Fruit fly (Drosophila melanogaster) whole organism, embryonic: ENCODE measurements around the gene Sodq.
A peak's percentile ranks its signal among the peaks of the same experiment; 100 is the strongest.

Experiments
- B-H1 ChIP-seq: fragments of 200-800 bp; sonication (Bioruptor generic); IDR thresholded peaks from 3 replicates; pipeline ENCODE4 v1.3.6; 2022; ENCODE audit warnings: missing biosample characterization, missing genetic modification characterization
- BEAF-32 ChIP-seq: fragments of 200-800 bp; sonication (Bioruptor generic); optimal IDR thresholded peaks from 3 replicates; lab custom pipeline; 2017; ENCODE audit warnings: missing biosample characterization, missing genetic modification characterization, mild to moderate bottlenecking, moderate library complexity, missing genetic modification reagents
- Blimp-1 ChIP-seq: fragments of 200-800 bp; sonication (Bioruptor generic); optimal IDR thresholded peaks from 3 replicates; lab custom pipeline; 2018; ENCODE audit warnings: missing biosample characterization, missing genetic modification characterization, mild to moderate bottlenecking, moderate library complexity, missing genetic modification reagents
- CG10267 ChIP-seq: fragments of 200-800 bp; sonication (Bioruptor generic); optimal IDR thresholded peaks from 2 replicates; lab custom pipeline; 2018; ENCODE audit warnings: missing biosample characterization, mild to moderate bottlenecking, missing genetic modification characterization, moderate library complexity
- CG10274 ChIP-seq: fragments of 200-800 bp; sonication (Bioruptor generic); optimal IDR thresholded peaks from 3 replicates; lab custom pipeline; 2017; ENCODE audit warnings: missing biosample characterization, mild to moderate bottlenecking, missing genetic modification characterization
- CG10431 ChIP-seq: fragments of 200-800 bp; sonication (Bioruptor generic); optimal IDR thresholded peaks from 3 replicates; lab custom pipeline; 2018; ENCODE audit warnings: missing biosample characterization, mild to moderate bottlenecking, missing genetic modification characterization
- CG11085 ChIP-seq: fragments of 200-800 bp; sonication (Bioruptor generic); IDR thresholded peaks from 2 replicates; pipeline ENCODE4 v1.3.6; 2022; ENCODE audit warnings: missing biosample characterization, missing genetic modification characterization
- CG12104 ChIP-seq: fragments of 200-800 bp; sonication (Bioruptor generic); optimal IDR thresholded peaks from 3 replicates; lab custom pipeline; 2016; ENCODE audit warnings: missing biosample characterization, missing genetic modification characterization
- CG13287 ChIP-seq: fragments of 200-800 bp; sonication (Bioruptor generic); IDR thresholded peaks from 2 replicates; pipeline ENCODE4 v1.3.6; 2022; ENCODE audit warnings: missing biosample characterization, missing genetic modification characterization; ENCODE audit not compliant: partially characterized antibody
- CG15011 ChIP-seq: fragments of 200-800 bp; sonication (Bioruptor generic); optimal IDR thresholded peaks from 3 replicates; lab custom pipeline; 2018; ENCODE audit warnings: missing biosample characterization, mild to moderate bottlenecking, missing genetic modification characterization
- CG15269 ChIP-seq: fragments of 200-800 bp; sonication (Bioruptor generic); optimal IDR thresholded peaks from 2 replicates; lab custom pipeline; 2018; ENCODE audit warnings: missing biosample characterization, mild to moderate bottlenecking, missing genetic modification characterization, moderate library complexity
- CG1603 ChIP-seq: fragments of 200-800 bp; sonication (Bioruptor generic); optimal IDR thresholded peaks from 2 replicates; lab custom pipeline; 2019; ENCODE audit warnings: missing biosample characterization, mild to moderate bottlenecking, missing genetic modification characterization, moderate library complexity
- CG17802 ChIP-seq: fragments of 200-800 bp; sonication (Bioruptor generic); optimal IDR thresholded peaks from 2 replicates; lab custom pipeline; 2018; ENCODE audit warnings: missing biosample characterization, mild to moderate bottlenecking, missing genetic modification characterization, moderate library complexity
- CG1792 ChIP-seq: fragments of 200-800 bp; sonication (Bioruptor generic); optimal IDR thresholded peaks from 2 replicates; lab custom pipeline; 2016; ENCODE audit warnings: missing biosample characterization, missing genetic modification characterization
- CG1832 ChIP-seq: fragments of 200-800 bp; sonication (Bioruptor generic); optimal IDR thresholded peaks from 2 replicates; lab custom pipeline; 2017; ENCODE audit warnings: missing biosample characterization, mild to moderate bottlenecking, missing genetic modification characterization, inconsistent platforms
- CG3847 ChIP-seq: fragments of 200-800 bp; sonication (Bioruptor generic); IDR thresholded peaks from 2 replicates; pipeline ENCODE4 v1.3.6; 2022; ENCODE audit warnings: missing biosample characterization, missing genetic modification characterization
- CG4730 ChIP-seq: fragments of 200-800 bp; sonication (Bioruptor generic); IDR thresholded peaks from 2 replicates; pipeline ENCODE4 v1.3.6; 2022; ENCODE audit warnings: missing biosample characterization, missing genetic modification characterization
- CG5180 ChIP-seq: fragments of 200-800 bp; sonication (Bioruptor generic); optimal IDR thresholded peaks from 3 replicates; lab custom pipeline; 2017; ENCODE audit warnings: missing biosample characterization, missing genetic modification characterization, mild to moderate bottlenecking, moderate library complexity, missing genetic modification reagents
- CG8478 ChIP-seq: fragments of >200 bp; optimal IDR thresholded peaks from 2 replicates; lab custom pipeline; 2018
- Camta ChIP-seq: fragments of 200-800 bp; sonication (Bioruptor generic); optimal IDR thresholded peaks from 2 replicates; lab custom pipeline; 2016; ENCODE audit warnings: missing biosample characterization, missing genetic modification characterization
- Deaf1 ChIP-seq: fragments of 200-800 bp; optimal IDR thresholded peaks from 3 replicates; lab custom pipeline; 2019; ENCODE audit warnings: missing biosample characterization, mild to moderate bottlenecking, missing genetic modification characterization, moderate library complexity
- Dfd ChIP-seq, 2 experiments: fragments of >200 bp; optimal IDR thresholded peaks; 2 replicates each; lab custom pipeline; 2017; ENCODE audit warnings: missing biosample characterization in 2 of 2, missing genetic modification characterization in 2 of 2
- E2f1 ChIP-seq: fragments of 200-800 bp; sonication (Bioruptor generic); IDR thresholded peaks from 2 replicates; pipeline ENCODE4 v1.3.6; 2022; ENCODE audit warnings: missing biosample characterization, missing genetic modification characterization
- NfI ChIP-seq: fragments of 200-800 bp; sonication (Bioruptor generic); optimal IDR thresholded peaks from 3 replicates; lab custom pipeline; 2018; ENCODE audit warnings: missing biosample characterization, mild to moderate bottlenecking, missing genetic modification characterization, moderate library complexity
- Ptx1 ChIP-seq: fragments of 200-800 bp; sonication (Bioruptor generic); IDR thresholded peaks from 2 replicates; pipeline ENCODE4 v1.3.6; 2022; ENCODE audit warnings: missing biosample characterization, missing genetic modification characterization
- Sin3A ChIP-seq: fragments of >200 bp; optimal IDR thresholded peaks from 2 replicates; lab custom pipeline; 2018
- Six4 ChIP-seq: fragments of 200-800 bp; sonication (Bioruptor generic); optimal IDR thresholded peaks from 2 replicates; lab custom pipeline; 2016; ENCODE audit warnings: missing biosample characterization, missing genetic modification characterization
- Stat92E ChIP-seq, 3 experiments: fragments of >200 bp in 2 of 3; fragments of 200-800 bp in 1 of 3; sonication (Bioruptor generic) in 1 of 3; optimal IDR thresholded peaks; 2 replicates each; lab custom pipeline; 2017 to 2019; ENCODE audit warnings: missing biosample characterization in 3 of 3, missing genetic modification characterization in 3 of 3, mild to moderate bottlenecking in 1 of 3, moderate library complexity in 1 of 3
- Tbp ChIP-seq: fragments of >200 bp; optimal IDR thresholded peaks from 2 replicates; lab custom pipeline; 2018; ENCODE audit warnings: missing biosample characterization, missing genetic modification characterization
- Xbp1 ChIP-seq: fragments of 200-800 bp; sonication (Bioruptor generic); optimal IDR thresholded peaks from 3 replicates; lab custom pipeline; 2016; ENCODE audit warnings: missing biosample characterization, mild to moderate bottlenecking, missing genetic modification characterization
- abd-A ChIP-seq: fragments of 200-800 bp; sonication (Bioruptor generic); optimal IDR thresholded peaks from 3 replicates; lab custom pipeline; 2019; ENCODE audit warnings: missing biosample characterization, mild to moderate bottlenecking, missing genetic modification characterization, moderate library complexity
- ap ChIP-seq: fragments of 200-800 bp; sonication (Bioruptor generic); IDR thresholded peaks from 2 replicates; pipeline ENCODE4 v1.3.6; 2022; ENCODE audit warnings: missing biosample characterization, missing genetic modification characterization
- ara ChIP-seq: fragments of 200-800 bp; sonication (Bioruptor generic); IDR thresholded peaks from 2 replicates; pipeline ENCODE4 v1.3.6; 2022; ENCODE audit warnings: missing biosample characterization, missing genetic modification characterization
- caup ChIP-seq: fragments of 200-800 bp; sonication (Bioruptor generic); optimal IDR thresholded peaks from 3 replicates; lab custom pipeline; 2017; ENCODE audit warnings: missing biosample characterization, mild to moderate bottlenecking, missing genetic modification characterization, moderate library complexity; ENCODE audit not compliant: severe bottlenecking
- crp ChIP-seq, 2 experiments: fragments of 200-800 bp; sonication (Bioruptor generic); optimal IDR thresholded peaks; 2 replicates in 1 of 2; 3 replicates in 1 of 2; lab custom pipeline; 2017; ENCODE audit warnings: missing biosample characterization in 2 of 2, missing genetic modification characterization in 2 of 2, mild to moderate bottlenecking in 1 of 2, moderate library complexity in 1 of 2
- da ChIP-seq: fragments of 200-800 bp; sonication (Bioruptor generic); optimal IDR thresholded peaks from 2 replicates; lab custom pipeline; 2016; ENCODE audit warnings: missing biosample characterization, missing genetic modification characterization
- dmrt99B ChIP-seq: fragments of 200-800 bp; sonication (Bioruptor generic); optimal IDR thresholded peaks from 2 replicates; lab custom pipeline; 2018; ENCODE audit warnings: missing biosample characterization, mild to moderate bottlenecking, missing genetic modification characterization, moderate library complexity
- ems ChIP-seq: fragments of 200-800 bp; sonication (Bioruptor generic); optimal IDR thresholded peaks from 3 replicates; lab custom pipeline; 2016; ENCODE audit warnings: missing biosample characterization, missing genetic modification characterization
- gro ChIP-seq: fragments of 200-800 bp; sonication (Bioruptor generic); optimal IDR thresholded peaks from 2 replicates; lab custom pipeline; 2016; ENCODE audit warnings: missing biosample characterization, missing genetic modification characterization
- hb ChIP-seq: fragments of 200-800 bp; sonication (Bioruptor generic); IDR thresholded peaks from 3 replicates; pipeline ENCODE4 v1.3.6; 2022; ENCODE audit warnings: missing biosample characterization, missing genetic modification characterization; ENCODE audit not compliant: partially characterized antibody
- lab ChIP-seq: fragments of 200-800 bp; sonication (Bioruptor generic); optimal IDR thresholded peaks from 3 replicates; lab custom pipeline; 2017; ENCODE audit warnings: missing biosample characterization, missing genetic modification characterization, mild to moderate bottlenecking, moderate library complexity, missing genetic modification reagents
- mam ChIP-seq: fragments of 200-800 bp; sonication (Bioruptor generic); optimal IDR thresholded peaks from 3 replicates; lab custom pipeline; 2016; ENCODE audit warnings: missing biosample characterization, missing genetic modification characterization
- oc ChIP-seq: fragments of 200-800 bp; sonication (Bioruptor generic); optimal IDR thresholded peaks from 2 replicates; lab custom pipeline; 2018; ENCODE audit warnings: missing biosample characterization, mild to moderate bottlenecking, missing genetic modification characterization, moderate library complexity
- onecut ChIP-seq: fragments of 200-800 bp; sonication (Bioruptor generic); IDR thresholded peaks from 2 replicates; pipeline ENCODE4 v1.3.6; 2022; ENCODE audit warnings: missing biosample characterization, missing genetic modification characterization
- pnt ChIP-seq: fragments of 200-800 bp; sonication (Bioruptor generic); optimal IDR thresholded peaks from 3 replicates; lab custom pipeline; 2016; ENCODE audit warnings: missing biosample characterization, missing genetic modification characterization
- pros ChIP-seq: fragments of 200-800 bp; sonication (Bioruptor generic); optimal IDR thresholded peaks from 3 replicates; lab custom pipeline; 2019; ENCODE audit warnings: missing biosample characterization, mild to moderate bottlenecking, missing genetic modification characterization, moderate library complexity
- rib ChIP-seq: fragments of 200-800 bp; sonication (Bioruptor generic); IDR thresholded peaks from 2 replicates; pipeline ENCODE4 v1.3.6; 2022; ENCODE audit warnings: missing biosample characterization, missing genetic modification characterization
- sens ChIP-seq: fragments of 200-800 bp; sonication (Bioruptor generic); peaks from one replicate; lab custom pipeline; 2016; ENCODE audit warnings: missing biosample characterization, missing genetic modification characterization
- tx ChIP-seq: fragments of 200-800 bp; sonication (Bioruptor generic); optimal IDR thresholded peaks from 2 replicates; lab custom pipeline; 2016; ENCODE audit warnings: missing biosample characterization, missing genetic modification characterization
- unc-4 ChIP-seq: fragments of 200-800 bp; sonication (Bioruptor generic); IDR thresholded peaks from 2 replicates; pipeline ENCODE4 v1.3.6; 2022; ENCODE audit warnings: missing biosample characterization, missing genetic modification characterization; ENCODE audit not compliant: partially characterized antibody
- vnd ChIP-seq: fragments of 200-800 bp; sonication (Bioruptor generic); IDR thresholded peaks from 3 replicates; pipeline ENCODE4 v1.3.6; 2022; ENCODE audit warnings: missing biosample characterization, missing genetic modification characterization; ENCODE audit not compliant: partially characterized antibody

Gene Sodq

dm6 chr3R:25884301-25884700, 11.3 kb upstream of the Sodq start (continued):
- TF ChIP-seq E2f1 (GFP tag; lab: Robert Waterston, UW) (peak; percentile 38; the same call in 1 of the 2 replicates), NfI (GFP tag; lab: Kevin White, UChicago) (no peak), unc-4 (GFP tag; lab: Robert Waterston, UW) (no peak), CG4730 (GFP tag; lab: Robert Waterston, UW) (no peak), pros (GFP tag; lab: Kevin White, UChicago) (no peak), dmrt99B (tag; lab: Kevin White, UChicago) (peak; percentile 83), CG11085 (no peak), Deaf1 (peak; percentile 38), Xbp1 (GFP tag; lab: Kevin White, UChicago) (peak; percentile 59), pnt (GFP tag; lab: Kevin White, UChicago) (no peak), ap (GFP tag; lab: Robert Waterston, UW) (peak; percentile 54; the same call in 1 of the 2 replicates), Dfd (GFP tag; optimal IDR thresholded peaks at IDR 0.05; lab: Kevin White, UChicago) (no peak), gro (GFP tag; lab: Kevin White, UChicago) (no peak), CG10267 (peak; percentile 79), oc (tag; lab: Kevin White, UChicago) (peak; percentile 87), B-H1 (GFP tag; lab: Robert Waterston, UW) (peak; percentile 41; the same call in 2 of the 3 replicates), da (GFP tag; lab: Kevin White, UChicago) (no peak), CG8478 (no peak), CG15269 (tag; lab: Kevin White, UChicago) (peak; percentile 61), Ptx1 (GFP tag; lab: Robert Waterston, UW) (peak; percentile 49), CG12104 (peak; percentile 54), CG1603 (tag; lab: Kevin White, UChicago) (no peak), CG1832 (GFP tag; lab: Kevin White, UChicago) (no peak), CG13287 (GFP tag; lab: Robert Waterston, UW) (no peak), CG3847 (no peak), caup (GFP tag; lab: Kevin White, UChicago) (no peak), CG5180 (no peak), Blimp-1 (GFP tag; lab: Kevin White, UChicago) (peak; percentile 88), lab (GFP tag; lab: Kevin White, UChicago) (peak; percentile 17), sens (GFP tag; lab: Kevin White, UChicago) (peak; percentile 93), Camta (GFP tag; lab: Kevin White, UChicago) (peak; percentile 46), tx (GFP tag; lab: Kevin White, UChicago) (no peak), ems (GFP tag; lab: Kevin White, UChicago) (no peak), Stat92E (GFP tag; optimal IDR thresholded peaks at IDR 0.05; lab: Kevin White, UChicago) (peak in 1 of 3 experiments; percentile 50), mam (GFP tag; lab: Kevin White, UChicago) (no peak), rib (GFP tag; lab: Robert Waterston, UW) (no peak), CG1792 (no peak), CG17802 (no peak), CG15011 (no peak), crp (GFP tag; optimal IDR thresholded peaks at IDR 0.05; lab: Kevin White, UChicago) (no peak), Sin3A (lab: Kevin White, UChicago) (no peak), hb (GFP tag; lab: Robert Waterston, UW) (no peak), CG10274 (GFP tag; lab: Kevin White, UChicago) (no peak), vnd (GFP tag; lab: Robert Waterston, UW) (no peak), abd-A (tag; lab: Kevin White, UChicago) (no peak), CG10431 (GFP tag; lab: Kevin White, UChicago) (peak; percentile 11), Six4 (GFP tag; lab: Kevin White, UChicago) (peak; percentile 55), BEAF-32 (GFP tag; lab: Kevin White, UChicago) (no peak), Tbp (GFP tag; lab: Kevin White, UChicago) (no peak), onecut (GFP tag; lab: Robert Waterston, UW) (no peak), ara (GFP tag; lab: Robert Waterston, UW) (peak; percentile 44; the same call in 1 of the 2 replicates)
